Worm (Caenorhabditis elegans) whole organism, midembryonic: ENCODE data around the gene dcaf-13.

Experiments used
- flt-1 ChIP-seq: fragments of 200-800 bp; sonication (Bioruptor generic); IDR thresholded peaks from 2 replicates; pipeline ENCODE4 v1.3.6; 2022; ENCODE audit warnings: missing genetic modification characterization, missing compliant biosample characterization
- med-1 ChIP-seq: sonication (generic microtip); optimal IDR thresholded peaks from 2 replicates; lab custom pipeline; 2017; ENCODE audit warnings: missing genetic modification characterization, mild to moderate bottlenecking, missing compliant biosample characterization, antibody characterized with exemption, missing genetic modification reagents; ENCODE audit not compliant: insufficient read depth
- ref-1 ChIP-seq: fragments of 200-800 bp; sonication (Bioruptor generic); conservative IDR thresholded peaks from 2 replicates; pipeline ENCODE4 v1.3.6; 2022; ENCODE audit warnings: missing genetic modification reagents, missing genetic modification characterization, missing compliant biosample characterization
- tab-1 ChIP-seq: fragments of 200-800 bp; sonication (Bioruptor generic); IDR thresholded peaks from 2 replicates; pipeline ENCODE4 v1.3.6; 2022; ENCODE audit warnings: missing genetic modification characterization, missing compliant biosample characterization
- ztf-23 ChIP-seq: fragments of 200-800 bp; sonication (Bioruptor generic); IDR thresholded peaks from 2 replicates; pipeline ENCODE4 v1.3.6; 2022; ENCODE audit warnings: missing genetic modification reagents, missing genetic modification characterization, missing compliant biosample characterization

DNA sequence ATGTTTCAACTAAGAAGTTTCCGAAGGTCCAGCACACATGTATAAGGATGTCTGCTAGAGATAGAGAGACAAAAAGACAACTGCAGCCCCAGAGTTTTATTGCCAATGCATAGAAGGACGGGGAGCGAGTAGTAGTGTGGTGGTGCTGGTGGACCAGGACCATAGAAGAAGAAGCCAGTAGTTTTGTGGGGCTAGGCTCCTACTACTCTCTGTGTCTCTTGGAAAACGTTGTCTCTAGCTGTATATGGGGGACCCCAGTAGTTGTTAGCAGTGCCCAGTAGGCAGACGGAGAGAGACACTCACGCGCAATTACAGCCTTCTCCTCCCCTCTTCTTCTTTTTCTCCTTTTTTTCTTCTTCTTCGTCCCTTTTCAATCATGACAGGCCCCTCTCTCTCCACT lies 31.3 kb upstream of the dcaf-13 start:
- TF ChIP-seq ref-1 (no peak), med-1 (GFP tag; lab: Kevin White, UChicago) (no peak), tab-1 (GFP tag; lab: Robert Waterston, UW) (no peak), ztf-23 (GFP tag; lab: Robert Waterston, UW) (no peak), flt-1 (GFP tag; lab: Robert Waterston, UW) (no peak)
